Worm (Caenorhabditis elegans) whole organism, L1 larva: ENCODE data around the gene srz-67.

Source experiments
- ama-1 ChIP-seq: fragments of 150-350 bp; optimal IDR thresholded peaks from 2 replicates; lab custom pipeline; 2014
- ceh-82 ChIP-seq, 3 experiments: fragments of 150-350 bp in 1 of 3; sonication (generic microtip) in 2 of 3; optimal IDR thresholded peaks; 2 replicates each; lab custom pipeline; 2014 to 2017; ENCODE audit warnings: missing biosample characterization in 3 of 3, missing genetic modification characterization in 3 of 3
- ceh-88 ChIP-seq: fragments of 200-800 bp; sonication (Bioruptor generic); IDR thresholded peaks from 2 replicates; pipeline ENCODE4 v1.3.6; 2022; ENCODE audit warnings: missing genetic modification characterization, missing compliant biosample characterization
- dpl-1 ChIP-seq, 3 experiments: fragments of 150-350 bp in 2 of 3; sonication (generic microtip) in 1 of 3; optimal IDR thresholded peaks; 2 replicates each; lab custom pipeline; 2014 to 2017; ENCODE audit warnings: missing biosample characterization in 3 of 3, missing genetic modification characterization in 3 of 3, missing genetic modification reagents in 3 of 3
- egl-27 ChIP-seq, 2 experiments: fragments of 150-350 bp in 1 of 2; sonication (generic microtip); optimal IDR thresholded peaks; 3 replicates each; lab custom pipeline; 2017 to 2018; ENCODE audit warnings: missing biosample characterization in 2 of 2, missing genetic modification characterization in 2 of 2, missing genetic modification reagents in 2 of 2
- fkh-4 ChIP-seq: sonication (generic microtip); optimal IDR thresholded peaks from 2 replicates; lab custom pipeline; 2016; ENCODE audit warnings: missing compliant biosample characterization, missing genetic modification characterization, borderline replicate concordance
- nhr-76 ChIP-seq: sonication (generic microtip); optimal IDR thresholded peaks from 2 replicates; lab custom pipeline; 2017; ENCODE audit warnings: missing biosample characterization, missing genetic modification characterization
- pax-3 ChIP-seq: fragments of 200-800 bp; sonication (Bioruptor generic); optimal IDR thresholded peaks from 2 replicates; lab custom pipeline; 2018; ENCODE audit warnings: mild to moderate bottlenecking, missing genetic modification characterization, moderate library complexity, missing compliant biosample characterization
- snu-23 ChIP-seq: sonication (generic microtip); optimal IDR thresholded peaks from 2 replicates; lab custom pipeline; 2016; ENCODE audit warnings: missing genetic modification characterization, missing compliant biosample characterization

DNA sequence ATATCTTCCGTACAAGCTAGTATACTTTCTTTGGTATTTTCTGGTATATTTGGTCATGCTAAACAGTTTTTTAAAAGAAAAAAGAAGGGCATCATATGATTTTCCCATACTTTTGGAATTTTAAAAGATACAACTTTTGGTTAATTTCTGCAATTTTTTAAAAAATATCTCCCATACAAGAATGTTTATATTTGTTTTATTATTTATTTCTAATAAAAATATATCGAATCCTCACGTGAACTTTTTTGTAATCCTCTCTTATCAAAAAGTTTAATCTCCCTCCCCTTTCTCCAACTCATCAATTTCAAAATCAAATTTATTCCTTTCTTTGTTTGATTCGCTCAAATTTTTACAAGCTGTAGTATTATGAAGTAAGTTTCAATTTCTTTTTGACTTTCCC, 45.4 kb upstream of the srz-67 start, which contains the start of gene nep-13:
- TF ChIP-seq nhr-76 (no peak), ceh-88 (GFP tag; lab: Robert Waterston, UW) (no peak), snu-23 (no peak), pax-3 (no peak), ceh-82 (tag; optimal IDR thresholded peaks at IDR 0.05; lab: Kevin White, UChicago) (no peak), dpl-1 (GFP tag; optimal IDR thresholded peaks at IDR 0.05; lab: Kevin White, UChicago) (no peak), egl-27 (tag; optimal IDR thresholded peaks at IDR 0.05; lab: Kevin White, UChicago) (no peak), fkh-4 (tag; lab: Kevin White, UChicago) (no peak), ama-1 (lab: Kevin White, UChicago) (no peak)
